Worm (Caenorhabditis elegans): ENCODE data around the gene hot-9.
"Not testable (repeated sequence)": the region's sequence is repeated elsewhere in the genome, so short reads cannot be mapped to it uniquely, and the experiment has no call there.

- not testable (repeated sequence) for TF ChIP-seq nhr-20 (tag; optimal IDR thresholded peaks at IDR 0.05); blmp-1 (tag; optimal IDR thresholded peaks at IDR 0.05); ceh-88 (GFP tag; IDR thresholded peaks at IDR 0.05); C04F5.9 (tag; optimal IDR thresholded peaks at IDR 0.05); nhr-47 (tag; optimal IDR thresholded peaks at IDR 0.05); mef-2 (tag; optimal IDR thresholded peaks at IDR 0.05); jun-1 (tag; optimal IDR thresholded peaks at IDR 0.05); ceh-8 (GFP tag; optimal IDR thresholded peaks at IDR 0.05); ces-1 (GFP tag; optimal IDR thresholded peaks at IDR 0.05); sup-37 (GFP tag; optimal IDR thresholded peaks at IDR 0.05)
These were observed 21.6 kb upstream of the hot-9 start, which contains the start of gene ttbk-2.2 for ce11 chrIV:5066887-5067286.

All from whole organism, L1 larva.